Worm (Caenorhabditis elegans) whole organism, L3 larva: ENCODE results near the gene F58E2.5.

Experiments used
- ZK546.5 ChIP-seq: sonication (generic microtip); optimal IDR thresholded peaks from 2 replicates; lab custom pipeline; 2017; ENCODE audit warnings: missing biosample characterization, missing genetic modification characterization
- ama-1 ChIP-seq: fragments of 150-350 bp; optimal IDR thresholded peaks from 2 replicates; lab custom pipeline; 2018
- ceh-16 ChIP-seq: sonication (generic microtip); optimal IDR thresholded peaks from 2 replicates; lab custom pipeline; 2017; ENCODE audit warnings: missing biosample characterization, missing genetic modification characterization
- ceh-28 ChIP-seq: fragments of 150-350 bp; optimal IDR thresholded peaks from 2 replicates; lab custom pipeline; 2014; ENCODE audit warnings: missing biosample characterization, missing genetic modification reagents, missing genetic modification characterization
- ceh-9 ChIP-seq: sonication (generic microtip); optimal IDR thresholded peaks from 2 replicates; lab custom pipeline; 2018; ENCODE audit warnings: missing biosample characterization, missing genetic modification characterization
- daf-12 ChIP-seq: fragments of 150-350 bp; optimal IDR thresholded peaks from 2 replicates; lab custom pipeline; 2014; ENCODE audit warnings: missing biosample characterization, missing genetic modification reagents, missing genetic modification characterization
- egl-27 ChIP-seq: sonication (generic microtip); optimal IDR thresholded peaks from 4 replicates; lab custom pipeline; 2017; ENCODE audit warnings: missing biosample characterization, missing genetic modification reagents, missing genetic modification characterization
- egl-5 ChIP-seq: fragments of 150-350 bp; optimal IDR thresholded peaks from 2 replicates; lab custom pipeline; 2017; ENCODE audit warnings: missing biosample characterization, missing genetic modification reagents, missing genetic modification characterization, inconsistent platforms
- elt-1 ChIP-seq: fragments of 150-350 bp; optimal IDR thresholded peaks from 2 replicates; lab custom pipeline; 2014; ENCODE audit warnings: missing biosample characterization, missing genetic modification characterization
- elt-3 ChIP-seq, 3 experiments: fragments of 150-350 bp in 1 of 3; sonication (generic microtip) in 2 of 3; optimal IDR thresholded peaks; 2 replicates in 2 of 3; 4 replicates in 1 of 3; lab custom pipeline; 2014 to 2017; ENCODE audit warnings: missing biosample characterization in 3 of 3, missing genetic modification characterization in 3 of 3
- eor-1 ChIP-seq, 2 experiments: fragments of 150-350 bp; optimal IDR thresholded peaks; 2 replicates each; lab custom pipeline; 2014 to 2018; ENCODE audit warnings: missing biosample characterization in 2 of 2, missing genetic modification characterization in 2 of 2
- fkh-10 ChIP-seq: sonication (generic microtip); optimal IDR thresholded peaks from 2 replicates; lab custom pipeline; 2017; ENCODE audit warnings: missing biosample characterization, missing genetic modification reagents, missing genetic modification characterization
- fos-1 ChIP-seq: fragments of 150-350 bp; optimal IDR thresholded peaks from 2 replicates; lab custom pipeline; 2014; ENCODE audit warnings: missing biosample characterization, missing genetic modification characterization
- hmg-11 ChIP-seq: sonication (generic microtip); optimal IDR thresholded peaks from 2 replicates; lab custom pipeline; 2016; ENCODE audit warnings: missing genetic modification characterization, missing compliant biosample characterization
- jun-1 ChIP-seq: fragments of 150-350 bp; optimal IDR thresholded peaks from 2 replicates; lab custom pipeline; 2014; ENCODE audit warnings: missing biosample characterization, missing genetic modification reagents, missing genetic modification characterization
- lin-39 ChIP-seq: fragments of 150-350 bp; optimal IDR thresholded peaks from 2 replicates; lab custom pipeline; 2018; ENCODE audit warnings: missing biosample characterization, missing genetic modification reagents, missing genetic modification characterization
- mdl-1 ChIP-seq: fragments of 150-350 bp; optimal IDR thresholded peaks from 2 replicates; lab custom pipeline; 2014; ENCODE audit warnings: missing biosample characterization, missing genetic modification characterization
- mml-1 ChIP-seq: fragments of 150-350 bp; sonication (generic microtip); optimal IDR thresholded peaks from 3 replicates; lab custom pipeline; 2014; ENCODE audit warnings: missing biosample characterization, missing genetic modification characterization
- nfya-1 ChIP-seq: sonication (generic microtip); optimal IDR thresholded peaks from 2 replicates; lab custom pipeline; 2017; ENCODE audit warnings: missing genetic modification characterization, mild to moderate bottlenecking, missing compliant biosample characterization, antibody characterized with exemption, moderate library complexity; ENCODE audit not compliant: insufficient read depth
- nhr-11 ChIP-seq: fragments of 150-350 bp; optimal IDR thresholded peaks from 2 replicates; lab custom pipeline; 2014; ENCODE audit warnings: missing biosample characterization, missing genetic modification characterization
- nhr-12 ChIP-seq: fragments of 150-350 bp; optimal IDR thresholded peaks from 2 replicates; lab custom pipeline; 2014; ENCODE audit warnings: missing biosample characterization, missing genetic modification characterization
- nhr-23 ChIP-seq: fragments of 150-350 bp; optimal IDR thresholded peaks from 2 replicates; lab custom pipeline; 2014; ENCODE audit warnings: missing biosample characterization, missing genetic modification reagents, missing genetic modification characterization
- nhr-237 ChIP-seq: fragments of 150-350 bp; optimal IDR thresholded peaks from 2 replicates; lab custom pipeline; 2014; ENCODE audit warnings: missing biosample characterization, missing genetic modification characterization
- nhr-25 ChIP-seq: sonication (generic microtip); optimal IDR thresholded peaks from 2 replicates; lab custom pipeline; 2017; ENCODE audit warnings: missing biosample characterization, missing genetic modification characterization
- nhr-28 ChIP-seq: fragments of 150-350 bp; optimal IDR thresholded peaks from 2 replicates; lab custom pipeline; 2014; ENCODE audit warnings: missing biosample characterization, missing genetic modification characterization
- nhr-43 ChIP-seq: sonication (generic microtip); optimal IDR thresholded peaks from 2 replicates; lab custom pipeline; 2016; ENCODE audit warnings: mild to moderate bottlenecking, missing genetic modification characterization, missing compliant biosample characterization; ENCODE audit not compliant: poor library complexity, severe bottlenecking
- nhr-67 ChIP-seq: fragments of 150-350 bp; optimal IDR thresholded peaks from 2 replicates; lab custom pipeline; 2014; ENCODE audit warnings: missing biosample characterization, missing genetic modification characterization
- nhr-76 ChIP-seq: fragments of 150-350 bp; sonication (generic microtip); optimal IDR thresholded peaks from 5 replicates; lab custom pipeline; 2014; ENCODE audit warnings: missing biosample characterization, missing genetic modification characterization
- nhr-77 ChIP-seq: fragments of 150-350 bp; optimal IDR thresholded peaks from 2 replicates; lab custom pipeline; 2014; ENCODE audit warnings: missing biosample characterization, missing genetic modification characterization
- pha-4 ChIP-seq: fragments of 150-350 bp; optimal IDR thresholded peaks from 2 replicates; lab custom pipeline; 2014; ENCODE audit warnings: missing biosample characterization, missing genetic modification reagents, missing genetic modification characterization
- pqm-1 ChIP-seq: fragments of 150-350 bp; optimal IDR thresholded peaks from 2 replicates; lab custom pipeline; 2017; ENCODE audit warnings: missing biosample characterization, missing genetic modification characterization, inconsistent platforms
- sea-2 ChIP-seq: fragments of 150-350 bp; sonication (generic microtip); optimal IDR thresholded peaks from 4 replicates; lab custom pipeline; 2014; ENCODE audit warnings: missing biosample characterization, missing genetic modification reagents, missing genetic modification characterization
- snpc-4 ChIP-seq: fragments of 150-350 bp; optimal IDR thresholded peaks from 2 replicates; lab custom pipeline; 2014; ENCODE audit warnings: missing biosample characterization, missing genetic modification characterization
- tbx-2 ChIP-seq: sonication (generic microtip); optimal IDR thresholded peaks from 2 replicates; lab custom pipeline; 2016; ENCODE audit warnings: mild to moderate bottlenecking, missing genetic modification characterization, missing compliant biosample characterization
- unc-39 ChIP-seq: sonication (generic microtip); optimal IDR thresholded peaks from 4 replicates; lab custom pipeline; 2017; ENCODE audit warnings: missing biosample characterization, missing genetic modification characterization
- unc-62 ChIP-seq: fragments of 150-350 bp; sonication (generic microtip); optimal IDR thresholded peaks from 4 replicates; lab custom pipeline; 2014; ENCODE audit warnings: missing biosample characterization, missing genetic modification reagents, missing genetic modification characterization
- zag-1 ChIP-seq: fragments of 150-350 bp; optimal IDR thresholded peaks from 2 replicates; lab custom pipeline; 2014; ENCODE audit warnings: missing biosample characterization, missing genetic modification characterization
- ztf-4 ChIP-seq: fragments of 150-350 bp; optimal IDR thresholded peaks from 2 replicates; lab custom pipeline; 2014; ENCODE audit warnings: missing biosample characterization, missing genetic modification characterization

F58E2.5 gene

DNA sequence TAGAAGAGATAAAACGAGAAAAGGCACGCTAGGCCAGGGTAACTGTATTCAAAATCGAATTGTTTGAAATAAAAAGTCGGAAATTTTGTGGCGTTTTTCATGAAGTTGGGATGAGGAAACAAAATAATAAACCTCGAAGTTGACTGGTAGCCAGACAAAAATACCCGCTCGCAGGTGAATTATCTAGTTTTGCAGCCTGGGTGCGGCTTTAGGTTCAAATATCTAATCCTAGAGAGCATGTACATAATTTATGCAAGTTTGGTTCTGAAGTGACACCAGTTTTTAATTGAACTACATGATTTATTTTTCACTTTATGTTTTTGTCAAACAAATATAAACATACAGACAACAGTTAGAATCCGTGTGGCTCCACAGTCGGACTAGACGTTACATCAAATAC, 37.0 kb downstream of the F58E2.5 start, which contains the start of gene srz-37:
srz-37 (minus strand) TSS at position 101 of the 400 bp plus-strand sequence.
- TF ChIP-seq mml-1 (no peak), tbx-2 (tag; lab: Kevin White, UChicago) (no peak), nhr-11 (tag; lab: Kevin White, UChicago) (no peak), ztf-4 (tag; lab: Kevin White, UChicago) (no peak), ceh-9 (tag; lab: Kevin White, UChicago) (no peak), lin-39 (no peak), ceh-28 (tag; lab: Kevin White, UChicago) (no peak), jun-1 (no peak), nhr-28 (tag; lab: Kevin White, UChicago) (no peak), ZK546.5 (no peak)

DNA sequence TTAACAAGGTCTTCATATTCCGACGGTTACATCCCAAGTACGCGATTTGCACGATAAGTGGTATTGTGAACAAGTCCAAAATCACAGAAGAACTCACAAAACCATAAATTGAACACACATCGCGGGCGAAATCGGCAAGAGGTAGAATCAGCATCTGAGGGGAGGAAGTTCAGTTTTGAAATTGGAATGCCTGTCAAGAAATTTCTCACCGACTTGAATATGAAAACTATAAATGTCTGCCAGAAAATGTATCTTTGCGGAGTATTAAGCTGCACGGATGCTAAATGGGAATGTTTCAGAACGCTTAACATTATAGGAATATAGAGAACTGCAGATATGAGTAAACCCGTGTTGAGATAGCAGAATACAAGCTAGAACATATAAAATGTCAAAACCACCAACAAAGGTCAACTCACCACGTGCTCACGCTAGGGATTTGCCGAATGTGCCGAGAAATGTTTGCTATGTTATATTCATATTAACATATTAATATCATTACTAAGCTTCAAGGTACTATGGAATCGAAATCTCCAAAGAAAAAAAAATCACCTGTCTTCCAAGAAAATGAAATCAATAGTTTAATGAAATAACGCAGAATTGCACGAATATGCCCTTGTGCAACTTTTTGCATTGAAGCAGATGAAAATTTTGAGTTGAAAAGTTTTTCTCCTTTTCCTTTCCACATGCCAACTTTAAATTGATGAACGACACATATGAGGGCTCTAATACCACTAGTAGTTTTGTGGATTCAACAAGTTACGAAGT, 37.7 kb downstream of the F58E2.5 start, which contains the start of gene srz-82:
srz-82 (plus strand) TSS at position 701 of the 765 bp plus-strand sequence.
- TF ChIP-seq daf-12 (tag; lab: Kevin White, UChicago) = no peak
- no peak for TF ChIP-seq zag-1 (tag; lab: Kevin White, UChicago)
- no peak for TF ChIP-seq jun-1
- no peak for TF ChIP-seq ama-1 (lab: Kevin White, UChicago)
- no peak for TF ChIP-seq elt-1 (tag; lab: Kevin White, UChicago)
- TF ChIP-seq nhr-43 = no peak
- no peak for TF ChIP-seq pqm-1 (tag; lab: Kevin White, UChicago)
- TF ChIP-seq nhr-28 (tag; lab: Kevin White, UChicago) = no peak
- no peak for TF ChIP-seq unc-62 (GFP tag; lab: Kevin White, UChicago)
- TF ChIP-seq fos-1 = no peak
- no peak for TF ChIP-seq pha-4
- TF ChIP-seq mml-1 = no peak
- TF ChIP-seq nhr-23 (tag; lab: Kevin White, UChicago) = no peak
- TF ChIP-seq ztf-4 (tag; lab: Kevin White, UChicago) = no peak
- TF ChIP-seq nhr-12 (tag; lab: Kevin White, UChicago) = no peak
- no peak for TF ChIP-seq nfya-1
- TF ChIP-seq ceh-28 (tag; lab: Kevin White, UChicago) = no peak
- TF ChIP-seq snpc-4 (tag; lab: Kevin White, UChicago) = no peak

DNA sequence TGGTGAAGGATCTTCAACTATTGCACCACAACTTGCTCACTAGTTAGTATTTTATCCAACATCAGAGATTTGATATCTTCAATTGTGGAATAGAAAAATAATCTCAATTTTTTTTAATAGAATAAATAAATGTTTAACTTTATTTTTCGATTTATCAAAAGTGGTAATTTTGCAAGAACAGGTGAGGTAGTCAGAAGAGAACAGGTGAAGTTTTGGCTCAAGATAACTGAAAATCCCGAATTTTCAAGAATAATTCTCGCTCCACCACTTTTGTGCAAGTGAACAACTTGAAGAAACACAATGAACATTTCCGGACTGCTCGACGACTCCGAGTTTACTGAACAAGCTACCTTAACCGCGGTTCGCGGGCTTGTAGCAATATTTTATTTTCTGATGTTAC, 46.8 kb downstream of the F58E2.5 start, which contains the start of gene srz-78:
srz-78 (plus strand) TSS at position 301 of the 400 bp plus-strand sequence.
- no peak for TF ChIP-seq snpc-4 (tag; lab: Kevin White, UChicago)
- TF ChIP-seq elt-1 (tag; lab: Kevin White, UChicago) = no peak
- TF ChIP-seq fkh-10 (GFP tag; lab: Kevin White, UChicago) = no peak
- no peak for TF ChIP-seq pqm-1 (tag; lab: Kevin White, UChicago)
- TF ChIP-seq egl-5 (tag; lab: Kevin White, UChicago) = no peak
- TF ChIP-seq mdl-1 = no peak
- no peak for TF ChIP-seq ZK546.5
- no peak for TF ChIP-seq nhr-67 (tag; lab: Kevin White, UChicago)
- TF ChIP-seq eor-1 (tag; optimal IDR thresholded peaks at IDR 0.05; lab: Kevin White, UChicago) = no peak
- TF ChIP-seq ceh-16 = no peak
- TF ChIP-seq nhr-12 (tag; lab: Kevin White, UChicago) = no peak
- TF ChIP-seq unc-39 (tag; lab: Kevin White, UChicago) = no peak
- no peak for TF ChIP-seq tbx-2 (tag; lab: Kevin White, UChicago)
- no peak for TF ChIP-seq nhr-237 (tag; lab: Kevin White, UChicago)

DNA sequence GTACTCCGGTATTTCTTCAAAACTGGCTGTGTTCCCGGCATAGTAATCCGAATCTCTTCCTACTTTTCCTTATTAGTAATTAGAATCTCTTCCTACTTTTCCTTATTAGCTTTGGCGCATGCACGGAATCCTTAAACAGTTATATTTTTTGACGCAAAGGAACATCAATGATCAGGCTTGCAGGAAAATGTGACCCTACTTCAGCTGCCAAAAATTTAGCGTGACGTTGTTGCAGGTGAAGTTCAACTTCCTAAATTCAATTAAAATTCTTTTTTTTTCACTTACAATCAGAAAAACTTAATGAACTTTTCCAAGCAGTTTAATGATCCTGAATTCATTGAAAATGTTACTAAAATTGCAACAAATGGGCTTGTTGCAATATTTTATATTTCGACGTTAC, 48.6 kb downstream of the F58E2.5 start, which contains the start of gene srz-79:
srz-79 (plus strand) TSS at position 301 of the 400 bp plus-strand sequence.
- no peak for TF ChIP-seq nhr-25
- no peak for TF ChIP-seq pqm-1 (tag; lab: Kevin White, UChicago)
- TF ChIP-seq nhr-76 (tag; lab: Kevin White, UChicago) = no peak
- TF ChIP-seq nhr-237 (tag; lab: Kevin White, UChicago) = no peak
- TF ChIP-seq unc-39 (tag; lab: Kevin White, UChicago) = no peak
- no peak for TF ChIP-seq fos-1
- no peak for TF ChIP-seq unc-62 (GFP tag; lab: Kevin White, UChicago)
- no peak for TF ChIP-seq lin-39
- TF ChIP-seq elt-3 (tag; optimal IDR thresholded peaks at IDR 0.05; lab: Kevin White, UChicago) = no peak
- TF ChIP-seq sea-2 (GFP tag; lab: Kevin White, UChicago) = no peak
- no peak for TF ChIP-seq nhr-11 (tag; lab: Kevin White, UChicago)
- TF ChIP-seq egl-5 (tag; lab: Kevin White, UChicago) = no peak
- TF ChIP-seq hmg-11 (tag; lab: Kevin White, UChicago) = no peak
- TF ChIP-seq egl-27 (tag; lab: Kevin White, UChicago) = no peak
- TF ChIP-seq tbx-2 (tag; lab: Kevin White, UChicago) = no peak
- no peak for TF ChIP-seq nfya-1
- TF ChIP-seq ZK546.5 = no peak
- no peak for TF ChIP-seq nhr-23 (tag; lab: Kevin White, UChicago)
- TF ChIP-seq elt-1 (tag; lab: Kevin White, UChicago) = no peak
- no peak for TF ChIP-seq nhr-77 (tag; lab: Kevin White, UChicago)
